Worm (Caenorhabditis elegans): ENCODE measurements around the gene R05A10.3.

Gene R05A10.3

ce11 chrIV:14129091-14129490 lies 47.2 kb downstream of the R05A10.3 start, which contains the start of gene srz-42:
srz-42 (plus strand) TSS chrIV:14129391.
- no peak for TF ChIP-seq pes-1 (GFP tag; IDR thresholded peaks at IDR 0.05)

- TF ChIP-seq ceh-36 (tag; optimal IDR thresholded peaks at IDR 0.05) (no peak), F13C5.2 (tag; optimal IDR thresholded peaks at IDR 0.05) (peak; percentile 13), B0310.2 (tag; optimal IDR thresholded peaks at IDR 0.05) (no peak), tbx-11 (GFP tag; IDR thresholded peaks at IDR 0.05) (no peak), hmbx-1 (tag; optimal IDR thresholded peaks at IDR 0.05) (no peak), tbx-37 (GFP tag; conservative IDR thresholded peaks at IDR 0.05) (no peak), tra-4 (tag; optimal IDR thresholded peaks at IDR 0.05) (no peak), hnd-1 (tag; optimal IDR thresholded peaks at IDR 0.05) (no peak)
These were observed 48.3 kb downstream of the R05A10.3 start, which contains the start of gene H12I19.115 for ce11 chrIV:14127805-14128610. H12I19.115 (minus strand) TSS chrIV:14127855.

- TF ChIP-seq tbx-11 (GFP tag; IDR thresholded peaks at IDR 0.05) (no peak), B0310.2 (tag; optimal IDR thresholded peaks at IDR 0.05) (no peak), ama-1 (optimal IDR thresholded peaks at IDR 0.05) (no peak), aly-1 (tag; optimal IDR thresholded peaks at IDR 0.05) (no peak), ceh-13 (GFP tag; optimal IDR thresholded peaks at IDR 0.05) (no peak)
These were observed 52.3 kb downstream of the R05A10.3 start, which contains the start of gene nkcc-1 for ce11 chrIV:14123956-14124355. nkcc-1 (minus strand) TSS chrIV:14124056.

All from whole organism, early embryonic.